Worm (Caenorhabditis elegans) whole organism, early embryonic: ENCODE results near the gene tmem-231.

Experiments
- F13C5.2 ChIP-seq: sonication (generic microtip); optimal IDR thresholded peaks from 2 replicates; lab custom pipeline; 2017; ENCODE audit warnings: mild to moderate bottlenecking, missing genetic modification characterization, inconsistent platforms, missing compliant biosample characterization
- ama-1 ChIP-seq: fragments of 150-350 bp; optimal IDR thresholded peaks from 2 replicates; lab custom pipeline; 2014
- ceh-13 ChIP-seq: fragments of 200-800 bp; sonication (Bioruptor generic); optimal IDR thresholded peaks from 2 replicates; lab custom pipeline; 2018; ENCODE audit warnings: mild to moderate bottlenecking, missing genetic modification characterization, missing compliant biosample characterization
- ceh-36 ChIP-seq: sonication (generic microtip); optimal IDR thresholded peaks from 2 replicates; lab custom pipeline; 2016; ENCODE audit warnings: missing genetic modification characterization, inconsistent platforms, missing compliant biosample characterization
- ets-7 ChIP-seq: sonication (generic microtip); optimal IDR thresholded peaks from 2 replicates; lab custom pipeline; 2016; ENCODE audit warnings: missing genotype, missing genetic modification characterization, missing compliant biosample characterization
- flt-1 ChIP-seq: fragments of 200-800 bp; sonication (Bioruptor generic); IDR thresholded peaks from 2 replicates; pipeline ENCODE4 v1.3.6; 2022; ENCODE audit warnings: missing genetic modification characterization, missing compliant biosample characterization
- hmg-4 ChIP-seq: fragments of 200-800 bp; sonication (Bioruptor generic); optimal IDR thresholded peaks from 2 replicates; lab custom pipeline; 2018; ENCODE audit warnings: mild to moderate bottlenecking, missing genetic modification characterization, missing compliant biosample characterization
- hnd-1 ChIP-seq: sonication (generic microtip); optimal IDR thresholded peaks from 2 replicates; lab custom pipeline; 2016; ENCODE audit warnings: missing genetic modification characterization, missing compliant biosample characterization
- scrt-1 ChIP-seq: fragments of 200-800 bp; sonication (Bioruptor generic); IDR thresholded peaks from 2 replicates; pipeline ENCODE4 v1.3.6; 2022; ENCODE audit warnings: missing genetic modification characterization, missing compliant biosample characterization
- sea-1 ChIP-seq: fragments of 200-800 bp; sonication (Bioruptor generic); conservative IDR thresholded peaks from 2 replicates; pipeline ENCODE4 v1.3.6; 2022; ENCODE audit warnings: missing genetic modification characterization, missing compliant biosample characterization
- tbx-37 ChIP-seq: fragments of 200-800 bp; sonication (Bioruptor generic); conservative IDR thresholded peaks from 2 replicates; pipeline ENCODE4 v1.3.6; 2022; ENCODE audit warnings: missing genetic modification reagents, missing genetic modification characterization, missing compliant biosample characterization
- tra-4 ChIP-seq: sonication (generic microtip); optimal IDR thresholded peaks from 2 replicates; lab custom pipeline; 2017; ENCODE audit warnings: missing genetic modification characterization, missing compliant biosample characterization

DNA sequence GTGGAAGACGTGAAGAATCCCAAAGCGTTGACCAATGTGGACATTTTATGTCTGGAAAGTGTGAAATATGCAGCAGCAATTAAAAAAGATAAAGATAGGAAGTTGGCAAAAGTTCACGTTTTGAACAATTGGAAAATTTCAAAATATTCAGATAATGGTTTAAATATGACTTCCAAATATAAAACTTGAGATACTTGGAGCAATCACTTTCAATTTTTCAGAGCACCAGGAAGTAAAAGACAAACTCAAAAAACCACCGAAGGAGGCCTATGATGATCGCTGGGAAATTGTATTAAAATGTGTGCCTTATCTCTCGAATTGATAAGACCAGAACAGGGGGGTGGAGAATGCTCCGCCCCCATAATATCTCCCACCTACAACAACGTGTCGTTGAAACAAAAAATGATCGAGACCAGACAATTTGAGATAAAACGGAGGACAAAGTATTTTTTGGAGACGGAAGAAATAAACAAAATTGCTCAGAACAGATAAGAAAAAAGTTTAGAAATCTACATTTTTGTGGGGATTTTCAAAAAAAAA is 25.2 kb downstream of the tmem-231 start, which contains the start of gene eppl-1:
- TF ChIP-seq scrt-1 (no peak), sea-1 (GFP tag; lab: Robert Waterston, UW) (no peak), hnd-1 (no peak), ceh-13 (GFP tag; lab: Kevin White, UChicago) (no peak), hmg-4 (GFP tag; lab: Kevin White, UChicago) (no peak), flt-1 (GFP tag; lab: Robert Waterston, UW) (no peak), ama-1 (lab: Kevin White, UChicago) (no peak), ets-7 (tag; lab: Kevin White, UChicago) (no peak), ceh-36 (tag; lab: Kevin White, UChicago) (no peak), F13C5.2 (tag; lab: Kevin White, UChicago) (no peak), tra-4 (tag; lab: Kevin White, UChicago) (no peak), tbx-37 (GFP tag; lab: Robert Waterston, UW) (no peak)
